Fruit fly (Drosophila melanogaster) whole organism, embryonic: ENCODE data around the gene CG13921.

ENCODE experiments used
- BEAF-32 ChIP-seq: fragments of 200-800 bp; sonication (Bioruptor generic); optimal IDR thresholded peaks from 3 replicates; lab custom pipeline; 2017; ENCODE audit warnings: missing biosample characterization, missing genetic modification characterization, mild to moderate bottlenecking, moderate library complexity, missing genetic modification reagents
- C15 ChIP-seq: fragments of 200-800 bp; sonication (Bioruptor generic); IDR thresholded peaks from 3 replicates; pipeline ENCODE4 v1.3.6; 2022; ENCODE audit warnings: missing biosample characterization, missing genetic modification characterization
- CG1024 ChIP-seq: fragments of 200-800 bp; sonication (Bioruptor generic); IDR thresholded peaks from 2 replicates; pipeline ENCODE4 v1.3.6; 2022; ENCODE audit warnings: missing biosample characterization, missing genetic modification characterization
- CG13287 ChIP-seq: fragments of 200-800 bp; sonication (Bioruptor generic); IDR thresholded peaks from 2 replicates; pipeline ENCODE4 v1.3.6; 2022; ENCODE audit warnings: missing biosample characterization, missing genetic modification characterization; ENCODE audit not compliant: partially characterized antibody
- CG14441 ChIP-seq: fragments of 200-800 bp; sonication (Bioruptor generic); IDR thresholded peaks from 2 replicates; pipeline ENCODE4 v1.3.6; 2022; ENCODE audit warnings: missing biosample characterization, missing genetic modification characterization
- CG15073 ChIP-seq: fragments of 200-800 bp; sonication (Bioruptor generic); optimal IDR thresholded peaks from 2 replicates; lab custom pipeline; 2016; ENCODE audit warnings: missing biosample characterization, missing genetic modification characterization
- CG15601 ChIP-seq: fragments of 200-800 bp; sonication (Bioruptor generic); optimal IDR thresholded peaks from 3 replicates; lab custom pipeline; 2019; ENCODE audit warnings: missing biosample characterization, mild to moderate bottlenecking, missing genetic modification characterization, moderate library complexity
- CG1602 ChIP-seq: fragments of 200-800 bp; sonication (Bioruptor generic); optimal IDR thresholded peaks from 3 replicates; lab custom pipeline; 2016; ENCODE audit warnings: missing biosample characterization, missing genetic modification characterization
- CG16815 ChIP-seq: fragments of 200-800 bp; sonication (Bioruptor generic); optimal IDR thresholded peaks from 3 replicates; lab custom pipeline; 2017; ENCODE audit warnings: missing biosample characterization, mild to moderate bottlenecking, missing genetic modification characterization
- CG17186 ChIP-seq: fragments of 200-800 bp; sonication (Bioruptor generic); optimal IDR thresholded peaks from 3 replicates; lab custom pipeline; 2017; ENCODE audit warnings: missing biosample characterization, missing genetic modification reagents, missing genetic modification characterization
- CG17359 ChIP-seq: fragments of 200-800 bp; sonication (Bioruptor generic); optimal IDR thresholded peaks from 3 replicates; lab custom pipeline; 2018; ENCODE audit warnings: missing biosample characterization, mild to moderate bottlenecking, missing genetic modification characterization, moderate library complexity
- CG32772 ChIP-seq: fragments of 200-800 bp; sonication (Bioruptor generic); IDR thresholded peaks from 2 replicates; pipeline ENCODE4 v1.3.6; 2022; ENCODE audit warnings: missing biosample characterization, missing genetic modification characterization
- CG3847 ChIP-seq: fragments of 200-800 bp; sonication (Bioruptor generic); IDR thresholded peaks from 2 replicates; pipeline ENCODE4 v1.3.6; 2022; ENCODE audit warnings: missing biosample characterization, missing genetic modification characterization
- CG3995 ChIP-seq: fragments of 200-800 bp; sonication (Bioruptor generic); optimal IDR thresholded peaks from 3 replicates; lab custom pipeline; 2016; ENCODE audit warnings: missing biosample characterization, missing genetic modification characterization
- CG4282 ChIP-seq: fragments of 200-800 bp; sonication (Bioruptor generic); optimal IDR thresholded peaks from 2 replicates; lab custom pipeline; 2016; ENCODE audit warnings: missing biosample characterization, missing genetic modification characterization
- CG6854 ChIP-seq: fragments of 200-800 bp; sonication (Bioruptor generic); optimal IDR thresholded peaks from 3 replicates; lab custom pipeline; 2017; ENCODE audit warnings: missing biosample characterization, mild to moderate bottlenecking, missing genetic modification characterization
- CG8290 ChIP-seq, 3 experiments: fragments of 200-800 bp; sonication (Bioruptor generic); optimal IDR thresholded peaks; 2 replicates each; lab custom pipeline; 2016 to 2019; ENCODE audit warnings: missing biosample characterization in 3 of 3, missing genetic modification characterization in 3 of 3, mild to moderate bottlenecking in 2 of 3, moderate library complexity in 1 of 3
- Dad ChIP-seq: fragments of 200-800 bp; sonication (Bioruptor generic); optimal IDR thresholded peaks from 3 replicates; lab custom pipeline; 2016; ENCODE audit warnings: missing biosample characterization, missing genetic modification characterization
- Doc3 ChIP-seq: fragments of 200-800 bp; sonication (Bioruptor generic); IDR thresholded peaks from 3 replicates; pipeline ENCODE4 v1.3.6; 2022; ENCODE audit warnings: missing biosample characterization, missing genetic modification characterization; ENCODE audit not compliant: partially characterized antibody
- E2f2 ChIP-seq: fragments of 200-800 bp; sonication (Bioruptor generic); IDR thresholded peaks from 2 replicates; pipeline ENCODE4 v1.3.6; 2022; ENCODE audit warnings: missing biosample characterization, missing genetic modification characterization
- Eip74EF ChIP-seq, 2 experiments: fragments of 200-800 bp in 1 of 2; fragments of >200 bp in 1 of 2; sonication (Bioruptor generic) in 1 of 2; optimal IDR thresholded peaks; 2 replicates each; lab custom pipeline; 2017 to 2019; ENCODE audit warnings: missing biosample characterization in 2 of 2, missing genetic modification characterization in 2 of 2, mild to moderate bottlenecking in 1 of 2, moderate library complexity in 1 of 2
- Fer1 ChIP-seq: fragments of 200-800 bp; sonication (Bioruptor generic); optimal IDR thresholded peaks from 2 replicates; lab custom pipeline; 2017; ENCODE audit warnings: missing biosample characterization, mild to moderate bottlenecking, missing genetic modification characterization
- HLH4C ChIP-seq: fragments of 200-800 bp; sonication (Bioruptor generic); IDR thresholded peaks from 3 replicates; pipeline ENCODE4 v1.3.6; 2022; ENCODE audit warnings: missing biosample characterization, missing genetic modification characterization; ENCODE audit not compliant: partially characterized antibody
- Hr78 ChIP-seq, 2 experiments: fragments of 200-800 bp in 1 of 2; fragments of >200 bp in 1 of 2; sonication (Bioruptor generic) in 1 of 2; optimal IDR thresholded peaks; 2 replicates each; lab custom pipeline; 2017 to 2019; ENCODE audit warnings: missing biosample characterization in 2 of 2, missing genetic modification characterization in 2 of 2, mild to moderate bottlenecking in 1 of 2, moderate library complexity in 1 of 2
- MESR4 ChIP-seq: fragments of 200-800 bp; sonication (Bioruptor generic); optimal IDR thresholded peaks from 2 replicates; lab custom pipeline; 2018; ENCODE audit warnings: missing biosample characterization, mild to moderate bottlenecking, missing genetic modification characterization, moderate library complexity
- Mad ChIP-seq: fragments of 200-800 bp; sonication (Bioruptor generic); optimal IDR thresholded peaks from 2 replicates; lab custom pipeline; 2016; ENCODE audit warnings: missing biosample characterization, missing genetic modification characterization
- NC2β ChIP-seq: fragments of 200-800 bp; sonication (Bioruptor generic); optimal IDR thresholded peaks from 2 replicates; lab custom pipeline; 2016; ENCODE audit warnings: missing biosample characterization, missing genetic modification characterization
- NFAT ChIP-seq: fragments of 200-800 bp; sonication (Bioruptor generic); IDR thresholded peaks from 2 replicates; pipeline ENCODE4 v1.3.6; 2022; ENCODE audit warnings: missing biosample characterization, missing genetic modification characterization
- Oaz ChIP-seq: fragments of 200-800 bp; sonication (Bioruptor generic); IDR thresholded peaks from 2 replicates; pipeline ENCODE4 v1.3.6; 2022; ENCODE audit warnings: missing biosample characterization, missing genetic modification characterization
- Scr ChIP-seq: fragments of 200-800 bp; sonication (Bioruptor generic); IDR thresholded peaks from 2 replicates; pipeline ENCODE4 v1.3.6; 2022; ENCODE audit warnings: missing biosample characterization, missing genetic modification characterization; ENCODE audit not compliant: partially characterized antibody
- Six4 ChIP-seq: fragments of 200-800 bp; sonication (Bioruptor generic); optimal IDR thresholded peaks from 2 replicates; lab custom pipeline; 2016; ENCODE audit warnings: missing biosample characterization, missing genetic modification characterization
- Usf ChIP-seq: fragments of 200-800 bp; sonication (Bioruptor generic); optimal IDR thresholded peaks from 2 replicates; lab custom pipeline; 2017; ENCODE audit warnings: missing genotype, missing biosample characterization, missing genetic modification characterization
- chm ChIP-seq: fragments of 200-800 bp; sonication (Bioruptor generic); IDR thresholded peaks from 2 replicates; pipeline ENCODE4 v1.3.6; 2022; ENCODE audit warnings: missing biosample characterization, missing genetic modification characterization
- crc ChIP-seq: fragments of 200-800 bp; sonication (Bioruptor generic); optimal IDR thresholded peaks from 2 replicates; lab custom pipeline; 2016; ENCODE audit warnings: missing biosample characterization, missing genetic modification characterization
- crol ChIP-seq: fragments of 200-800 bp; sonication (Bioruptor generic); IDR thresholded peaks from 2 replicates; pipeline ENCODE4 v1.3.6; 2022; ENCODE audit warnings: missing biosample characterization, missing genetic modification characterization
- crp ChIP-seq, 2 experiments: fragments of 200-800 bp; sonication (Bioruptor generic); optimal IDR thresholded peaks; 2 replicates in 1 of 2; 3 replicates in 1 of 2; lab custom pipeline; 2017; ENCODE audit warnings: missing biosample characterization in 2 of 2, missing genetic modification characterization in 2 of 2, mild to moderate bottlenecking in 1 of 2, moderate library complexity in 1 of 2
- dati ChIP-seq: fragments of 200-800 bp; sonication (Bioruptor generic); IDR thresholded peaks from 2 replicates; pipeline ENCODE4 v1.3.6; 2022; ENCODE audit warnings: missing biosample characterization, missing genetic modification characterization
- esg ChIP-seq: fragments of 200-800 bp; sonication (Bioruptor generic); conservative IDR thresholded peaks from 2 replicates; pipeline ENCODE4 v1.3.6; 2022; ENCODE audit warnings: missing biosample characterization, missing genetic modification characterization
- eyg ChIP-seq: fragments of 200-800 bp; sonication (Bioruptor generic); optimal IDR thresholded peaks from 3 replicates; lab custom pipeline; 2016; ENCODE audit warnings: missing biosample characterization, missing genetic modification characterization
- fd3F ChIP-seq: fragments of 200-800 bp; sonication (Bioruptor generic); optimal IDR thresholded peaks from 2 replicates; lab custom pipeline; 2018; ENCODE audit warnings: missing biosample characterization, mild to moderate bottlenecking, missing genetic modification characterization, moderate library complexity
- fd96Cb ChIP-seq: fragments of 200-800 bp; sonication (Bioruptor generic); optimal IDR thresholded peaks from 2 replicates; lab custom pipeline; 2018; ENCODE audit warnings: missing biosample characterization, mild to moderate bottlenecking, missing genetic modification characterization, moderate library complexity
- gsb ChIP-seq: fragments of 200-800 bp; sonication (Bioruptor generic); IDR thresholded peaks from 2 replicates; pipeline ENCODE4 v1.3.6; 2022; ENCODE audit warnings: missing biosample characterization, missing genetic modification characterization
- hbn ChIP-seq: fragments of 200-800 bp; sonication (Bioruptor generic); IDR thresholded peaks from 2 replicates; pipeline ENCODE4 v1.3.6; 2022; ENCODE audit warnings: missing biosample characterization, missing genetic modification characterization; ENCODE audit not compliant: partially characterized antibody
- odd ChIP-seq: fragments of 200-800 bp; sonication (Bioruptor generic); optimal IDR thresholded peaks from 2 replicates; lab custom pipeline; 2017; ENCODE audit warnings: missing biosample characterization, mild to moderate bottlenecking, missing genetic modification characterization
- org-1 ChIP-seq: fragments of 200-800 bp; sonication (Bioruptor generic); optimal IDR thresholded peaks from 2 replicates; lab custom pipeline; 2017; ENCODE audit warnings: missing biosample characterization, missing genetic modification characterization
- pho ChIP-seq: fragments of 200-800 bp; sonication (Bioruptor generic); optimal IDR thresholded peaks from 2 replicates; lab custom pipeline; 2016; ENCODE audit warnings: missing biosample characterization, missing genetic modification characterization
- schlank ChIP-seq: fragments of 200-800 bp; sonication (Bioruptor generic); optimal IDR thresholded peaks from 2 replicates; lab custom pipeline; 2018; ENCODE audit warnings: missing biosample characterization, mild to moderate bottlenecking, missing genetic modification characterization
- sqz ChIP-seq: fragments of 200-800 bp; sonication (Bioruptor generic); optimal IDR thresholded peaks from 3 replicates; lab custom pipeline; 2018; ENCODE audit warnings: missing biosample characterization, mild to moderate bottlenecking, missing genetic modification characterization
- tna ChIP-seq: fragments of 200-800 bp; sonication (Bioruptor generic); IDR thresholded peaks from 2 replicates; pipeline ENCODE4 v1.3.6; 2022; ENCODE audit warnings: missing biosample characterization, missing genetic modification characterization; ENCODE audit not compliant: partially characterized antibody
- zfh1 ChIP-seq: fragments of 200-800 bp; sonication (Bioruptor generic); IDR thresholded peaks from 3 replicates; pipeline ENCODE4 v1.3.6; 2022; ENCODE audit warnings: missing biosample characterization, missing genetic modification characterization

CG13921 gene

DNA sequence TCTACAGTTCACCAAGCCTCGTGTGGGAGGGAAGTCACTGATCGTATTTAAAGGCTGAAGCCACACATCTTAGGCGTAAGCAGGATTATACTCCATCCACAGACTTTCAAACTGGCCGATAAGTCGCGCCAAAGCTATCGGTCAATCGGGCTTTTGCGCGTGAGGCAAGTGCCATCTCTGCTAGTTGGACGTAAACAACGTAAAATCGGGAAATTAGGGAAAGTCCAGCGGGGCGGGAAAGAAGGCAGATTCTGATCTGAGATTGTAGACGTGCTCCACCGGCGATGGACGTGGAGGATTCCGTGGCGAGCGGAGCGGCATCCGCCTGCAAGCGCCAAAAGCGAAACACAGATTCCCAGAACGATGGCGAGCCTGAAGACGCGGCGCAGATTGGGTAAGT lies 9.4 kb downstream of the CG13921 start, which contains the start of gene CG8001 (continued):
- TF ChIP-seq crp (GFP tag; optimal IDR thresholded peaks at IDR 0.05; lab: Kevin White, UChicago) (no peak), Oaz (GFP tag; lab: Robert Waterston, UW) (no peak), crc (no peak), odd (GFP tag; lab: Kevin White, UChicago) (no peak), sqz (GFP tag; lab: Kevin White, UChicago) (no peak), NFAT (GFP tag; lab: Robert Waterston, UW) (no peak), Hr78 (GFP tag; optimal IDR thresholded peaks at IDR 0.05; lab: Kevin White, UChicago) (no peak), crol (GFP tag; lab: Robert Waterston, UW) (peak; percentile 68), zfh1 (GFP tag; lab: Robert Waterston, UW) (no peak), CG13287 (GFP tag; lab: Robert Waterston, UW) (peak; percentile 72), gsb (no peak), CG32772 (GFP tag; lab: Robert Waterston, UW) (no peak), Usf (GFP tag; lab: Kevin White, UChicago) (no peak), Mad (GFP tag; lab: Kevin White, UChicago) (no peak), tna (GFP tag; lab: Robert Waterston, UW) (0 out of 2 replicates have a peak, but pooled peaks have one; percentile 26), fd96Cb (tag; lab: Kevin White, UChicago) (no peak), CG3995 (GFP tag; lab: Kevin White, UChicago) (no peak), HLH4C (GFP tag; lab: Robert Waterston, UW) (peak; percentile 61), schlank (no peak), C15 (GFP tag; lab: Robert Waterston, UW) (no peak), pho (GFP tag; lab: Kevin White, UChicago) (no peak), CG4282 (no peak), chm (GFP tag; lab: Robert Waterston, UW) (no peak), MESR4 (GFP tag; lab: Kevin White, UChicago) (peak; percentile 6), org-1 (GFP tag; lab: Kevin White, UChicago) (no peak), dati (GFP tag; lab: Robert Waterston, UW) (no peak), Eip74EF (GFP tag; optimal IDR thresholded peaks at IDR 0.05; lab: Kevin White, UChicago) (no peak), Fer1 (GFP tag; lab: Kevin White, UChicago) (no peak), E2f2 (peak; percentile 94), Scr (GFP tag; lab: Robert Waterston, UW) (peak; percentile 64), BEAF-32 (GFP tag; lab: Kevin White, UChicago) (peak; percentile 67), CG3847 (GFP tag; lab: Robert Waterston, UW) (no peak), esg (GFP tag; lab: Robert Waterston, UW) (no peak), CG16815 (no peak), CG1024 (GFP tag; lab: Robert Waterston, UW) (no peak), CG17186 (peak; percentile 57), CG8290 (GFP tag; optimal IDR thresholded peaks at IDR 0.05; lab: Kevin White, UChicago) (no peak), CG8290 (tag; optimal IDR thresholded peaks at IDR 0.05; lab: Kevin White, UChicago) (no peak), hbn (peak; percentile 66), NC2β (GFP tag; lab: Kevin White, UChicago) (no peak), CG15601 (no peak), CG17359 (tag; lab: Kevin White, UChicago) (no peak), Doc3 (GFP tag; lab: Robert Waterston, UW) (peak; percentile 46; the same call in 1 of the 3 replicates), CG15073 (GFP tag; lab: Kevin White, UChicago) (no peak), CG14441 (no peak), CG6854 (GFP tag; lab: Kevin White, UChicago) (no peak), fd3F (GFP tag; lab: Kevin White, UChicago) (no peak), Six4 (GFP tag; lab: Kevin White, UChicago) (no peak), CG1602 (GFP tag; lab: Kevin White, UChicago) (no peak), eyg (GFP tag; lab: Kevin White, UChicago) (no peak), Dad (GFP tag; lab: Kevin White, UChicago) (no peak)
